Worm (Caenorhabditis elegans) whole organism, midembryonic: ENCODE data around the gene act-5.

ENCODE experiments used
- T22C8.4 ChIP-seq: fragments of 200-800 bp; sonication (Bioruptor generic); IDR thresholded peaks from 2 replicates; pipeline ENCODE4 v1.3.6; 2022; ENCODE audit warnings: missing genetic modification characterization, missing compliant biosample characterization
- cog-1 ChIP-seq: sonication (generic microtip); optimal IDR thresholded peaks from 2 replicates; lab custom pipeline; 2016; ENCODE audit warnings: missing genetic modification characterization, missing compliant biosample characterization
- flt-1 ChIP-seq: fragments of 200-800 bp; sonication (Bioruptor generic); IDR thresholded peaks from 2 replicates; pipeline ENCODE4 v1.3.6; 2022; ENCODE audit warnings: missing genetic modification characterization, missing compliant biosample characterization
- klf-2 ChIP-seq: fragments of 200-800 bp; sonication (Bioruptor generic); conservative IDR thresholded peaks from 2 replicates; pipeline ENCODE4 v1.3.6; 2022; ENCODE audit warnings: missing genetic modification reagents, missing genetic modification characterization, missing compliant biosample characterization
- med-1 ChIP-seq: sonication (generic microtip); optimal IDR thresholded peaks from 2 replicates; lab custom pipeline; 2017; ENCODE audit warnings: missing genetic modification characterization, mild to moderate bottlenecking, missing compliant biosample characterization, antibody characterized with exemption, missing genetic modification reagents; ENCODE audit not compliant: insufficient read depth
- ref-1 ChIP-seq: fragments of 200-800 bp; sonication (Bioruptor generic); conservative IDR thresholded peaks from 2 replicates; pipeline ENCODE4 v1.3.6; 2022; ENCODE audit warnings: missing genetic modification reagents, missing genetic modification characterization, missing compliant biosample characterization
- tab-1 ChIP-seq: fragments of 200-800 bp; sonication (Bioruptor generic); IDR thresholded peaks from 2 replicates; pipeline ENCODE4 v1.3.6; 2022; ENCODE audit warnings: missing genetic modification characterization, missing compliant biosample characterization
- ztf-23 ChIP-seq: fragments of 200-800 bp; sonication (Bioruptor generic); IDR thresholded peaks from 2 replicates; pipeline ENCODE4 v1.3.6; 2022; ENCODE audit warnings: missing genetic modification reagents, missing genetic modification characterization, missing compliant biosample characterization
- ztf-29 ChIP-seq: fragments of 200-800 bp; sonication (Bioruptor generic); IDR thresholded peaks from 2 replicates; pipeline ENCODE4 v1.3.6; 2022; ENCODE audit warnings: missing genetic modification reagents, missing genetic modification characterization, missing compliant biosample characterization

act-5 gene

ce11 chrIII:13614206-13614605 lies 8.3 kb upstream of the act-5 start:
- TF ChIP-seq ztf-23, result no peak
- no peak for TF ChIP-seq med-1 (GFP tag; lab: Kevin White, UChicago)
- no peak for TF ChIP-seq cog-1 (tag; lab: Kevin White, UChicago)
- no peak for TF ChIP-seq tab-1
- no peak for TF ChIP-seq ref-1 (GFP tag; lab: Robert Waterston, UW)
- TF ChIP-seq flt-1 (GFP tag; lab: Robert Waterston, UW), result no peak
- TF ChIP-seq T22C8.4 (GFP tag; lab: Robert Waterston, UW), result no peak
- no peak for TF ChIP-seq ztf-29 (GFP tag; lab: Robert Waterston, UW)
- no peak for TF ChIP-seq klf-2 (GFP tag; lab: Robert Waterston, UW)

ce11 chrIII:13607833-13608232 lies 2.0 kb upstream of the act-5 start, which contains the start of gene shpk-1:
Gene shpk-1 (plus strand): TSS chrIII:13608020.
- TF ChIP-seq ztf-23 (no peak), klf-2 (GFP tag; lab: Robert Waterston, UW) (no peak), flt-1 (GFP tag; lab: Robert Waterston, UW) (no peak), ref-1 (GFP tag; lab: Robert Waterston, UW) (no peak), cog-1 (tag; lab: Kevin White, UChicago) (no peak)

ce11 chrIII:13606865-13607264 lies 999 bp upstream of the act-5 start:
- no peak for TF ChIP-seq T22C8.4 (GFP tag; lab: Robert Waterston, UW)
- TF ChIP-seq med-1 (GFP tag; lab: Kevin White, UChicago), result no peak
- no peak for TF ChIP-seq ztf-23
- no peak for TF ChIP-seq tab-1
- no peak for TF ChIP-seq ztf-29 (GFP tag; lab: Robert Waterston, UW)
- no peak for TF ChIP-seq klf-2 (GFP tag; lab: Robert Waterston, UW)
- no peak for TF ChIP-seq ref-1 (GFP tag; lab: Robert Waterston, UW)
- no peak for TF ChIP-seq flt-1 (GFP tag; lab: Robert Waterston, UW)
- TF ChIP-seq cog-1 (tag; lab: Kevin White, UChicago), result no peak

ce11 chrIII:13604834-13605233 lies 1.0 kb downstream of the act-5 start:
- TF ChIP-seq klf-2 (GFP tag; lab: Robert Waterston, UW) (no peak), tab-1 (no peak), med-1 (GFP tag; lab: Kevin White, UChicago) (no peak), ztf-29 (GFP tag; lab: Robert Waterston, UW) (no peak), T22C8.4 (GFP tag; lab: Robert Waterston, UW) (no peak)

ce11 chrIII:13600254-13600653 lies 5.6 kb downstream of the act-5 start:
- TF ChIP-seq tab-1, result no peak
- no peak for TF ChIP-seq klf-2 (GFP tag; lab: Robert Waterston, UW)
- no peak for TF ChIP-seq ztf-29 (GFP tag; lab: Robert Waterston, UW)

- TF ChIP-seq klf-2 (GFP tag; lab: Robert Waterston, UW), result 0 out of 2 replicates have a peak, but pooled peaks have one; percentile 17
- TF ChIP-seq tab-1, result peak; percentile 73
- TF ChIP-seq T22C8.4 (GFP tag; lab: Robert Waterston, UW), result 0 out of 2 replicates have a peak, but pooled peaks have one; percentile 26
Measured at ce11 chrIII:13585136-13585535, 20.7 kb downstream of the act-5 start.

- TF ChIP-seq ztf-23, result no peak
Measured at ce11 chrIII:13581727-13582126, 24.1 kb downstream of the act-5 start.

ce11 chrIII:13580538-13580937 lies 25.3 kb downstream of the act-5 start, which contains the start of gene T05D4.5:
Gene T05D4.5 (plus strand): TSS chrIII:13580838.
- TF ChIP-seq cog-1 (tag; lab: Kevin White, UChicago) (no peak), flt-1 (GFP tag; lab: Robert Waterston, UW) (no peak), tab-1 (no peak), T22C8.4 (GFP tag; lab: Robert Waterston, UW) (no peak), ztf-23 (no peak)

- TF ChIP-seq klf-2 (GFP tag; lab: Robert Waterston, UW) (no peak), flt-1 (GFP tag; lab: Robert Waterston, UW) (no peak), ztf-23 (no peak), ref-1 (GFP tag; lab: Robert Waterston, UW) (no peak), med-1 (GFP tag; lab: Kevin White, UChicago) (no peak), cog-1 (tag; lab: Kevin White, UChicago) (no peak), T22C8.4 (GFP tag; lab: Robert Waterston, UW) (no peak), ztf-29 (GFP tag; lab: Robert Waterston, UW) (no peak), tab-1 (no peak)
Measured at ce11 chrIII:13580076-13580475, 25.8 kb downstream of the act-5 start.

- TF ChIP-seq flt-1 (GFP tag; lab: Robert Waterston, UW) (no peak), klf-2 (GFP tag; lab: Robert Waterston, UW) (no peak), ztf-29 (GFP tag; lab: Robert Waterston, UW) (no peak), med-1 (GFP tag; lab: Kevin White, UChicago) (no peak), ref-1 (GFP tag; lab: Robert Waterston, UW) (no peak)
Measured at ce11 chrIII:13575610-13576232, 30.1 kb downstream of the act-5 start, which contains the start of gene osm-7. Gene osm-7 (plus strand): TSS chrIII:13576182.

- TF ChIP-seq med-1 (GFP tag; lab: Kevin White, UChicago) (no peak), tab-1 (no peak), ztf-29 (GFP tag; lab: Robert Waterston, UW) (no peak), klf-2 (GFP tag; lab: Robert Waterston, UW) (no peak), ztf-23 (no peak), T22C8.4 (GFP tag; lab: Robert Waterston, UW) (no peak), flt-1 (GFP tag; lab: Robert Waterston, UW) (no peak)
Measured at ce11 chrIII:13570347-13570746, 35.5 kb downstream of the act-5 start, which contains the start of gene exc-12. Gene exc-12 (minus strand): TSS chrIII:13570447.
